Worm (Caenorhabditis elegans) whole organism, dauer: ENCODE measurements around the gene C50F4.6.

Experiments used
- unc-62 ChIP-seq: sonication (generic microtip); optimal IDR thresholded peaks from 2 replicates; lab custom pipeline; 2017; ENCODE audit warnings: missing biosample characterization, missing genetic modification reagents, missing genetic modification characterization

C50F4.6 gene

ce11 chrV:9546042-9546581 is at the start of gene C50F4.6:
Gene C50F4.6 (plus strand): TSS chrV:9546092.
- no peak for TF ChIP-seq unc-62

- no peak for TF ChIP-seq unc-62
Observed at ce11 chrV:9496742-9497141, 49.1 kb upstream of the C50F4.6 start, which contains the start of gene gsnl-1. Gene gsnl-1 (plus strand): TSS chrV:9497042.

ce11 chrV:9499295-9499694 is 46.6 kb upstream of the C50F4.6 start:
- no peak for TF ChIP-seq unc-62

ce11 chrV:9500826-9501451 is 45.0 kb upstream of the C50F4.6 start, which contains the start of gene swt-5:
Gene swt-5 (plus strand): TSS chrV:9501401.
- TF ChIP-seq unc-62, result no peak

ce11 chrV:9503152-9503817 is 42.6 kb upstream of the C50F4.6 start:
- TF ChIP-seq unc-62, result no peak

ce11 chrV:9504474-9504960 is 41.4 kb upstream of the C50F4.6 start, which contains the start of gene haao-1:
Gene haao-1 (plus strand): TSS chrV:9504910.
- TF ChIP-seq unc-62, result no peak

- no peak for TF ChIP-seq unc-62
Observed at ce11 chrV:9506931-9507330, 39.0 kb upstream of the C50F4.6 start.

- TF ChIP-seq unc-62, result no peak
Observed at ce11 chrV:9507742-9508141, 38.1 kb upstream of the C50F4.6 start, which contains the start of gene acs-14. Gene acs-14 (plus strand): TSS chrV:9508132.

- no peak for TF ChIP-seq unc-62
Observed at ce11 chrV:9509597-9509996, 36.3 kb upstream of the C50F4.6 start.

- no peak for TF ChIP-seq unc-62
Observed at ce11 chrV:9513590-9513989, 32.3 kb upstream of the C50F4.6 start, which contains the start of gene eif-2Bdelta. Gene eif-2Bdelta (plus strand): TSS chrV:9513824.

ce11 chrV:9516280-9516679 is 29.6 kb upstream of the C50F4.6 start:
- no peak for TF ChIP-seq unc-62

ce11 chrV:9518832-9519231 is 27.1 kb upstream of the C50F4.6 start, which contains the start of gene C50F4.8:
Gene C50F4.8 (minus strand): TSS chrV:9518859.
- no peak for TF ChIP-seq unc-62

- TF ChIP-seq unc-62, result no peak
Observed at ce11 chrV:9521697-9522096, 24.2 kb upstream of the C50F4.6 start.

- no peak for TF ChIP-seq unc-62
Observed at ce11 chrV:9524099-9524498, 21.8 kb upstream of the C50F4.6 start, which contains the start of gene C50F4.9. Gene C50F4.9 (minus strand): TSS chrV:9524199.

ce11 chrV:9526470-9526869 is 19.4 kb upstream of the C50F4.6 start, which contains the start of gene C50F4.1:
Gene C50F4.1 (plus strand): TSS chrV:9526793.
- no peak for TF ChIP-seq unc-62

- no peak for TF ChIP-seq unc-62
Observed at ce11 chrV:9527337-9527736, 18.6 kb upstream of the C50F4.6 start.

ce11 chrV:9527984-9528383 is 17.9 kb upstream of the C50F4.6 start:
- no peak for TF ChIP-seq unc-62
